Fruit fly (Drosophila melanogaster) whole organism, embryonic: ENCODE data around the gene alpha-PheRS.
A peak's percentile ranks its signal among the peaks of the same experiment; 100 is the strongest.

Source experiments
- Adf1 ChIP-seq: fragments of 200-800 bp; sonication (Bioruptor generic); IDR thresholded peaks from 2 replicates; pipeline ENCODE4 v1.3.6; 2022; ENCODE audit warnings: missing biosample characterization, missing genetic modification characterization
- C15 ChIP-seq: fragments of 200-800 bp; sonication (Bioruptor generic); IDR thresholded peaks from 3 replicates; pipeline ENCODE4 v1.3.6; 2022; ENCODE audit warnings: missing biosample characterization, missing genetic modification characterization
- CG10979 ChIP-seq: fragments of 200-800 bp; sonication (Bioruptor generic); optimal IDR thresholded peaks from 2 replicates; lab custom pipeline; 2018; ENCODE audit warnings: missing biosample characterization, mild to moderate bottlenecking, missing genetic modification characterization, moderate library complexity
- CG13775 ChIP-seq: fragments of 200-800 bp; sonication (Bioruptor generic); optimal IDR thresholded peaks from 3 replicates; lab custom pipeline; 2017; ENCODE audit warnings: missing biosample characterization, mild to moderate bottlenecking, missing genetic modification characterization
- CG1647 ChIP-seq: fragments of 200-800 bp; sonication (Bioruptor generic); optimal IDR thresholded peaks from 3 replicates; lab custom pipeline; 2016; ENCODE audit warnings: missing biosample characterization, missing genetic modification characterization
- CG17385 ChIP-seq: fragments of 200-800 bp; sonication (Bioruptor generic); optimal IDR thresholded peaks from 3 replicates; lab custom pipeline; 2018; ENCODE audit warnings: missing biosample characterization, mild to moderate bottlenecking, missing genetic modification characterization
- CG17568 ChIP-seq: fragments of 200-800 bp; sonication (Bioruptor generic); optimal IDR thresholded peaks from 2 replicates; lab custom pipeline; 2018; ENCODE audit warnings: missing biosample characterization, mild to moderate bottlenecking, missing genetic modification characterization, moderate library complexity
- CG2129 ChIP-seq: fragments of 200-800 bp; sonication (Bioruptor generic); IDR thresholded peaks from 2 replicates; pipeline ENCODE4 v1.3.6; 2022; ENCODE audit warnings: missing biosample characterization, missing genetic modification characterization; ENCODE audit not compliant: partially characterized antibody
- CG2678 ChIP-seq: fragments of 200-800 bp; sonication (Bioruptor generic); optimal IDR thresholded peaks from 3 replicates; lab custom pipeline; 2019; ENCODE audit warnings: missing biosample characterization, mild to moderate bottlenecking, missing genetic modification characterization, moderate library complexity
- CG30020 ChIP-seq: fragments of 200-800 bp; optimal IDR thresholded peaks from 2 replicates; lab custom pipeline; 2019; ENCODE audit warnings: missing biosample characterization, mild to moderate bottlenecking, missing genetic modification characterization, moderate library complexity
- CG3163 ChIP-seq: fragments of 200-800 bp; sonication (Bioruptor generic); optimal IDR thresholded peaks from 3 replicates; lab custom pipeline; 2016; ENCODE audit warnings: missing biosample characterization, missing genetic modification characterization
- CG3726 ChIP-seq: fragments of 200-800 bp; sonication (Bioruptor generic); IDR thresholded peaks from 3 replicates; pipeline ENCODE4, ENCODE4 v1.3.6; 2022; ENCODE audit warnings: missing biosample characterization, missing genetic modification characterization
- CG3995 ChIP-seq: fragments of 200-800 bp; sonication (Bioruptor generic); optimal IDR thresholded peaks from 3 replicates; lab custom pipeline; 2016; ENCODE audit warnings: missing biosample characterization, missing genetic modification characterization
- CG6813 ChIP-seq: fragments of 200-800 bp; sonication (Bioruptor generic); optimal IDR thresholded peaks from 2 replicates; lab custom pipeline; 2017; ENCODE audit warnings: missing biosample characterization, missing genetic modification characterization, mild to moderate bottlenecking, moderate library complexity, missing genetic modification reagents
- CG7556 ChIP-seq: fragments of 200-800 bp; sonication (Bioruptor generic); optimal IDR thresholded peaks from 2 replicates; lab custom pipeline; 2017; ENCODE audit warnings: missing biosample characterization, mild to moderate bottlenecking, missing genetic modification characterization
- CG7786 ChIP-seq: fragments of 200-800 bp; sonication (Bioruptor generic); optimal IDR thresholded peaks from 2 replicates; lab custom pipeline; 2016; ENCODE audit warnings: missing biosample characterization, missing genetic modification characterization
- CG7987 ChIP-seq: fragments of 200-800 bp; sonication (Bioruptor generic); optimal IDR thresholded peaks from 2 replicates; lab custom pipeline; 2018; ENCODE audit warnings: missing biosample characterization, mild to moderate bottlenecking, missing genetic modification characterization, moderate library complexity
- CG8089 ChIP-seq: fragments of 200-800 bp; sonication (Bioruptor generic); optimal IDR thresholded peaks from 3 replicates; lab custom pipeline; 2016; ENCODE audit warnings: missing biosample characterization, missing genetic modification characterization
- Chrac-16 ChIP-seq: fragments of 200-800 bp; sonication (Bioruptor generic); optimal IDR thresholded peaks from 3 replicates; lab custom pipeline; 2016; ENCODE audit warnings: missing biosample characterization, missing genetic modification characterization
- D19B ChIP-seq: fragments of 200-800 bp; sonication (Bioruptor generic); optimal IDR thresholded peaks from 2 replicates; lab custom pipeline; 2017; ENCODE audit warnings: missing biosample characterization, mild to moderate bottlenecking, missing genetic modification characterization
- Doc2 ChIP-seq: fragments of 200-800 bp; sonication (Bioruptor generic); IDR thresholded peaks from 2 replicates; pipeline ENCODE4 v1.3.6; 2022; ENCODE audit warnings: missing biosample characterization, missing genetic modification characterization
- Ets97D ChIP-seq: fragments of 200-800 bp; sonication (Bioruptor generic); optimal IDR thresholded peaks from 3 replicates; lab custom pipeline; 2016; ENCODE audit warnings: missing biosample characterization, missing genetic modification characterization
- Gug ChIP-seq: fragments of 200-800 bp; sonication (Bioruptor generic); IDR thresholded peaks from 4 replicates; pipeline ENCODE4 v1.3.6; 2022; ENCODE audit warnings: missing biosample characterization, missing genetic modification characterization
- HLH3B ChIP-seq: fragments of 200-800 bp; sonication (Bioruptor generic); IDR thresholded peaks from 2 replicates; pipeline ENCODE4 v1.3.6; 2022; ENCODE audit warnings: missing biosample characterization, missing genetic modification characterization
- Hmr ChIP-seq: fragments of 200-800 bp; sonication (Bioruptor generic); optimal IDR thresholded peaks from 3 replicates; lab custom pipeline; 2017; ENCODE audit warnings: mild to moderate bottlenecking, missing biosample characterization, missing genetic modification reagents, missing genetic modification characterization
- Med ChIP-seq: fragments of 200-800 bp; sonication (Bioruptor generic); peaks from one replicate; lab custom pipeline; 2016; ENCODE audit warnings: missing biosample characterization, missing genetic modification characterization, mild to moderate bottlenecking, inconsistent platforms, moderate library complexity
- Nf-YB ChIP-seq: fragments of 200-800 bp; sonication (Bioruptor generic); optimal IDR thresholded peaks from 3 replicates; lab custom pipeline; 2019; ENCODE audit warnings: missing biosample characterization, mild to moderate bottlenecking, missing genetic modification characterization, moderate library complexity
- Oaz ChIP-seq: fragments of 200-800 bp; sonication (Bioruptor generic); IDR thresholded peaks from 2 replicates; pipeline ENCODE4 v1.3.6; 2022; ENCODE audit warnings: missing biosample characterization, missing genetic modification characterization
- ap ChIP-seq: fragments of 200-800 bp; sonication (Bioruptor generic); IDR thresholded peaks from 2 replicates; pipeline ENCODE4 v1.3.6; 2022; ENCODE audit warnings: missing biosample characterization, missing genetic modification characterization
- ara ChIP-seq: fragments of 200-800 bp; sonication (Bioruptor generic); IDR thresholded peaks from 2 replicates; pipeline ENCODE4 v1.3.6; 2022; ENCODE audit warnings: missing biosample characterization, missing genetic modification characterization
- bsh ChIP-seq, 2 experiments: fragments of 200-800 bp; sonication (Bioruptor generic); optimal IDR thresholded peaks; 2 replicates each; lab custom pipeline; 2017 to 2018; ENCODE audit warnings: mild to moderate bottlenecking in 2 of 2, missing biosample characterization in 2 of 2, missing genetic modification characterization in 2 of 2, moderate library complexity in 1 of 2
- cato ChIP-seq: fragments of 200-800 bp; sonication (Bioruptor generic); optimal IDR thresholded peaks from 2 replicates; lab custom pipeline; 2016; ENCODE audit warnings: missing biosample characterization, missing genetic modification characterization, borderline replicate concordance
- ewg ChIP-seq: fragments of 200-800 bp; sonication (Bioruptor generic); optimal IDR thresholded peaks from 3 replicates; lab custom pipeline; 2017; ENCODE audit warnings: mild to moderate bottlenecking, missing biosample characterization, missing genetic modification reagents, missing genetic modification characterization
- eyg ChIP-seq: fragments of 200-800 bp; sonication (Bioruptor generic); optimal IDR thresholded peaks from 3 replicates; lab custom pipeline; 2016; ENCODE audit warnings: missing biosample characterization, missing genetic modification characterization
- gcm2 ChIP-seq: fragments of 200-800 bp; sonication (Bioruptor generic); optimal IDR thresholded peaks from 2 replicates; lab custom pipeline; 2016; ENCODE audit warnings: missing biosample characterization, missing genetic modification characterization
- lmd ChIP-seq: fragments of 200-800 bp; sonication (Bioruptor generic); IDR thresholded peaks from 2 replicates; pipeline ENCODE4 v1.3.6; 2022; ENCODE audit warnings: missing biosample characterization, missing genetic modification characterization
- pb ChIP-seq: fragments of 200-800 bp; sonication (Bioruptor generic); optimal IDR thresholded peaks from 3 replicates; lab custom pipeline; 2016; ENCODE audit warnings: missing biosample characterization, missing genetic modification characterization
- pfk ChIP-seq: fragments of 200-800 bp; sonication (Bioruptor generic); optimal IDR thresholded peaks from 2 replicates; lab custom pipeline; 2018; ENCODE audit warnings: missing biosample characterization, mild to moderate bottlenecking, missing genetic modification characterization, moderate library complexity
- phol ChIP-seq: fragments of 200-800 bp; sonication (Bioruptor generic); optimal IDR thresholded peaks from 3 replicates; lab custom pipeline; 2018; ENCODE audit warnings: missing biosample characterization, mild to moderate bottlenecking, missing genetic modification characterization, moderate library complexity
- pita ChIP-seq: fragments of 200-800 bp; sonication (Bioruptor generic); optimal IDR thresholded peaks from 2 replicates; lab custom pipeline; 2017; ENCODE audit warnings: missing biosample characterization, mild to moderate bottlenecking, missing genetic modification characterization
- ranshi ChIP-seq: fragments of 200-800 bp; sonication (Bioruptor generic); IDR thresholded peaks from 2 replicates; pipeline ENCODE4 v1.3.6; 2022; ENCODE audit warnings: missing biosample characterization, missing genetic modification characterization
- rib ChIP-seq: fragments of 200-800 bp; sonication (Bioruptor generic); IDR thresholded peaks from 2 replicates; pipeline ENCODE4 v1.3.6; 2022; ENCODE audit warnings: missing biosample characterization, missing genetic modification characterization
- run ChIP-seq: fragments of 200-800 bp; sonication (Bioruptor generic); optimal IDR thresholded peaks from 3 replicates; lab custom pipeline; 2018; ENCODE audit warnings: missing biosample characterization, mild to moderate bottlenecking, missing genetic modification characterization
- schlank ChIP-seq: fragments of 200-800 bp; sonication (Bioruptor generic); optimal IDR thresholded peaks from 2 replicates; lab custom pipeline; 2018; ENCODE audit warnings: missing biosample characterization, mild to moderate bottlenecking, missing genetic modification characterization
- sr ChIP-seq: fragments of 200-800 bp; sonication (Bioruptor generic); IDR thresholded peaks from 3 replicates; pipeline ENCODE4 v1.3.6; 2022; ENCODE audit warnings: missing biosample characterization, missing genetic modification characterization
- tna ChIP-seq: fragments of 200-800 bp; sonication (Bioruptor generic); IDR thresholded peaks from 2 replicates; pipeline ENCODE4 v1.3.6; 2022; ENCODE audit warnings: missing biosample characterization, missing genetic modification characterization; ENCODE audit not compliant: partially characterized antibody
- unc-4 ChIP-seq: fragments of 200-800 bp; sonication (Bioruptor generic); IDR thresholded peaks from 2 replicates; pipeline ENCODE4 v1.3.6; 2022; ENCODE audit warnings: missing biosample characterization, missing genetic modification characterization; ENCODE audit not compliant: partially characterized antibody
- usp ChIP-seq: fragments of >200 bp; optimal IDR thresholded peaks from 2 replicates; lab custom pipeline; 2017; ENCODE audit warnings: missing biosample characterization, missing genetic modification characterization
- vvl ChIP-seq: fragments of 200-800 bp; sonication (Bioruptor generic); IDR thresholded peaks from 2 replicates; pipeline ENCODE4 v1.3.6; 2022; ENCODE audit warnings: missing biosample characterization, missing genetic modification characterization
- zfh1 ChIP-seq: fragments of 200-800 bp; sonication (Bioruptor generic); IDR thresholded peaks from 3 replicates; pipeline ENCODE4 v1.3.6; 2022; ENCODE audit warnings: missing biosample characterization, missing genetic modification characterization

Gene alpha-PheRS

dm6 chrX:8141353-8142066, 3.9 kb downstream of the alpha-PheRS start (continued):
- TF ChIP-seq tna (GFP tag; lab: Robert Waterston, UW), result no peak; the same call in 1 of the 2 replicates
- peak; percentile 29 for TF ChIP-seq Hmr
- TF ChIP-seq zfh1 (GFP tag; lab: Robert Waterston, UW), result no peak
- TF ChIP-seq schlank (tag; lab: Kevin White, UChicago), result no peak
- TF ChIP-seq Oaz, result no peak
- TF ChIP-seq CG13775 (GFP tag; lab: Kevin White, UChicago), result peak; percentile 27
- peak; percentile 64 for TF ChIP-seq Adf1 (GFP tag; lab: Robert Waterston, UW)
- TF ChIP-seq lmd (GFP tag; lab: Robert Waterston, UW), result no peak
- TF ChIP-seq unc-4 (GFP tag; lab: Robert Waterston, UW), result 0 out of 2 replicates have a peak, but pooled peaks have one; percentile 8
- TF ChIP-seq Ets97D, result no peak
- TF ChIP-seq CG1647, result no peak
- TF ChIP-seq Med (GFP tag; lab: Kevin White, UChicago), result peak; percentile 83
- TF ChIP-seq HLH3B, result no peak
- no peak for TF ChIP-seq CG3995 (GFP tag; lab: Kevin White, UChicago)
- no peak for TF ChIP-seq CG2129 (GFP tag; lab: Robert Waterston, UW)
- no peak for TF ChIP-seq pb (GFP tag; lab: Kevin White, UChicago)
- no peak for TF ChIP-seq CG7987 (GFP tag; lab: Kevin White, UChicago)
- peak; percentile 18; the same call in 1 of the 2 replicates for TF ChIP-seq vvl (GFP tag; lab: Robert Waterston, UW)
- no peak for TF ChIP-seq eyg (GFP tag; lab: Kevin White, UChicago)
- TF ChIP-seq phol (tag; lab: Kevin White, UChicago), result no peak
- TF ChIP-seq ranshi (GFP tag; lab: Robert Waterston, UW), result peak; percentile 14; the same call in 1 of the 2 replicates
- no peak for TF ChIP-seq run (tag; lab: Kevin White, UChicago)
- TF ChIP-seq CG17568 (GFP tag; lab: Kevin White, UChicago), result no peak
- TF ChIP-seq CG2678 (tag; lab: Kevin White, UChicago), result peak; percentile 39
- no peak for TF ChIP-seq CG30020 (tag; lab: Kevin White, UChicago)
- no peak for TF ChIP-seq usp (GFP tag; lab: Kevin White, UChicago)
- no peak for TF ChIP-seq CG17385 (GFP tag; lab: Kevin White, UChicago)
- TF ChIP-seq CG3163, result no peak
- TF ChIP-seq Gug (GFP tag; lab: Robert Waterston, UW), result no peak
- TF ChIP-seq D19B (GFP tag; lab: Kevin White, UChicago), result no peak
- no peak for TF ChIP-seq ara (GFP tag; lab: Robert Waterston, UW)
- TF ChIP-seq cato (GFP tag; lab: Kevin White, UChicago), result no peak
- TF ChIP-seq ap (GFP tag; lab: Robert Waterston, UW), result no peak
- TF ChIP-seq pita (GFP tag; lab: Kevin White, UChicago), result no peak
- peak; percentile 6 for TF ChIP-seq CG6813 (GFP tag; lab: Kevin White, UChicago)
- TF ChIP-seq sr, result no peak
- peak; percentile 36 for TF ChIP-seq CG7786 (GFP tag; lab: Kevin White, UChicago)
- peak; percentile 3 for TF ChIP-seq CG10979 (tag; lab: Kevin White, UChicago)
- TF ChIP-seq gcm2 (GFP tag; lab: Kevin White, UChicago), result no peak
- TF ChIP-seq Chrac-16 (GFP tag; lab: Kevin White, UChicago), result no peak
- TF ChIP-seq CG8089 (GFP tag; lab: Kevin White, UChicago), result peak; percentile 25
- no peak for TF ChIP-seq ewg
- TF ChIP-seq C15 (GFP tag; lab: Robert Waterston, UW), result no peak
- peak; percentile 13 for TF ChIP-seq pfk
- no peak for TF ChIP-seq rib (GFP tag; lab: Robert Waterston, UW)
- peak in 1 of 2 experiments; percentile 4 for TF ChIP-seq bsh (GFP tag; optimal IDR thresholded peaks at IDR 0.05; lab: Kevin White, UChicago)
- no peak for TF ChIP-seq CG3726 (GFP tag; lab: Robert Waterston, UW)
- no peak for TF ChIP-seq Doc2 (GFP tag; lab: Robert Waterston, UW)
- TF ChIP-seq CG7556 (GFP tag; lab: Kevin White, UChicago), result peak; percentile 28
- no peak for TF ChIP-seq Nf-YB (GFP tag; lab: Kevin White, UChicago)
